Worm (Caenorhabditis elegans): ENCODE measurements around the gene spig-4.

spig-4 gene

ce11 chrV:14350949-14351348 lies 44.3 kb upstream of the spig-4 start (continued):
- TF ChIP-seq mes-4 (tag; optimal IDR thresholded peaks at IDR 0.05): no peak
- peak; percentile 95 for TF ChIP-seq attf-5 (GFP tag; optimal IDR thresholded peaks at IDR 0.05)
- TF ChIP-seq fkh-3 (tag; optimal IDR thresholded peaks at IDR 0.05): no peak
- peak; percentile 26 for TF ChIP-seq die-1 (tag; optimal IDR thresholded peaks at IDR 0.05)
- no peak for TF ChIP-seq F57C9.4 (tag; optimal IDR thresholded peaks at IDR 0.05)
- 0 out of 2 replicates have a peak, but pooled peaks have one; percentile 18 for TF ChIP-seq madf-3 (GFP tag; IDR thresholded peaks at IDR 0.05)
- TF ChIP-seq ztf-26 (tag; optimal IDR thresholded peaks at IDR 0.05): peak; percentile 54
- no peak for TF ChIP-seq D2030.7 (GFP tag; IDR thresholded peaks at IDR 0.05)
- TF ChIP-seq K11D2.4 (GFP tag; IDR thresholded peaks at IDR 0.05): peak; percentile 46; the same call in 1 of the 2 replicates
- peak; percentile 99 for TF ChIP-seq zfh-2 (GFP tag; conservative IDR thresholded peaks at IDR 0.05)
- TF ChIP-seq nhr-90 (tag; optimal IDR thresholded peaks at IDR 0.05): peak; percentile 80
- 0 out of 2 replicates have a peak, but pooled peaks have one; percentile 27 for TF ChIP-seq ztf-28 (GFP tag; IDR thresholded peaks at IDR 0.05)
- 0 out of 2 replicates have a peak, but pooled peaks have one; percentile 32 for TF ChIP-seq attf-3 (GFP tag; conservative IDR thresholded peaks at IDR 0.05)
- TF ChIP-seq ekl-4 (GFP tag; IDR thresholded peaks at IDR 0.05): peak; percentile 85
- no peak for TF ChIP-seq aptf-3 (GFP tag; IDR thresholded peaks at IDR 0.05)
- peak; percentile 93 for TF ChIP-seq mcd-1 (GFP tag; IDR thresholded peaks at IDR 0.05)
- no peak for TF ChIP-seq bed-1 (GFP tag; IDR thresholded peaks at IDR 0.05)
- peak; percentile 52; the same call in 1 of the 2 replicates for TF ChIP-seq hmg-20 (GFP tag; IDR thresholded peaks at IDR 0.05)
- peak; percentile 89 for TF ChIP-seq nfyb-1 (GFP tag; IDR thresholded peaks at IDR 0.05)
- no peak for TF ChIP-seq snpc-3.4 (tag; optimal IDR thresholded peaks at IDR 0.05)
- peak; percentile 86 for TF ChIP-seq ztf-18 (tag; optimal IDR thresholded peaks at IDR 0.05)
- TF ChIP-seq snpc-1.3 (tag; optimal IDR thresholded peaks at IDR 0.05; ENCODE audit: insufficient read depth): no peak
- TF ChIP-seq ZK185.1 (tag; optimal IDR thresholded peaks at IDR 0.05; ENCODE audit: poor library complexity, severe bottlenecking): peak; percentile 72
- peak; percentile 60; the same call in 1 of the 2 replicates for TF ChIP-seq hmg-1.2 (GFP tag; IDR thresholded peaks at IDR 0.05)
- TF ChIP-seq zim-3 (tag; optimal IDR thresholded peaks at IDR 0.05): no peak
- TF ChIP-seq dox-1 (GFP tag; IDR thresholded peaks at IDR 0.05): peak; percentile 90
- TF ChIP-seq tlf-1 (GFP tag; optimal IDR thresholded peaks at IDR 0.05): no peak
- TF ChIP-seq Y56A3A.18 (GFP tag; IDR thresholded peaks at IDR 0.05): no peak
- TF ChIP-seq rpc-1 (optimal IDR thresholded peaks at IDR 0.05): no peak
- TF ChIP-seq rpc-1 (tag; optimal IDR thresholded peaks at IDR 0.05): no peak
- TF ChIP-seq Y53G8AR.9 (GFP tag; conservative IDR thresholded peaks at IDR 0.05): peak; percentile 55
- TF ChIP-seq let-607 (tag; optimal IDR thresholded peaks at IDR 0.05): peak; percentile 75 to 87
- no peak for TF ChIP-seq nhr-27 (tag; optimal IDR thresholded peaks at IDR 0.05)
- peak; percentile 77 for TF ChIP-seq lin-54 (GFP tag; optimal IDR thresholded peaks at IDR 0.05)
- no peak for TF ChIP-seq lag-1 (GFP tag; IDR thresholded peaks at IDR 0.05)
- no peak for TF ChIP-seq madf-6 (GFP tag; IDR thresholded peaks at IDR 0.05)
- TF ChIP-seq atf-7 (tag; optimal IDR thresholded peaks at IDR 0.05): peak; percentile 76
- TF ChIP-seq somi-1 (GFP tag; optimal IDR thresholded peaks at IDR 0.05): no peak
- no peak for TF ChIP-seq F57A8.1 (GFP tag; optimal IDR thresholded peaks at IDR 0.05)
- TF ChIP-seq cebp-1 (GFP tag; IDR thresholded peaks at IDR 0.05): no peak
- TF ChIP-seq cebp-1 (tag; optimal IDR thresholded peaks at IDR 0.05): peak; percentile 83
- TF ChIP-seq ztf-25 (GFP tag; IDR thresholded peaks at IDR 0.05): no peak
- no peak for TF ChIP-seq attf-6 (GFP tag; IDR thresholded peaks at IDR 0.05)
- peak; percentile 74 for TF ChIP-seq lin-26 (GFP tag; IDR thresholded peaks at IDR 0.05)
- TF ChIP-seq B0019.2 (GFP tag; conservative IDR thresholded peaks at IDR 0.05): no peak
- TF ChIP-seq mxl-1 (tag; optimal IDR thresholded peaks at IDR 0.05): no peak
- 0 out of 2 replicates have a peak, but pooled peaks have one; percentile 47 for TF ChIP-seq lir-1 (GFP tag; conservative IDR thresholded peaks at IDR 0.05)
- TF ChIP-seq Y95B8A.8 (GFP tag; IDR thresholded peaks at IDR 0.05): no peak
- TF ChIP-seq gei-17 (GFP tag; optimal IDR thresholded peaks at IDR 0.05): no peak

Data from whole organism, young adult.